Fruit fly (Drosophila melanogaster) whole organism, wandering third instar larva: ENCODE results near the gene CenB1A.

Experiments used
- Abd-B ChIP-seq: fragments of >200 bp; optimal IDR thresholded peaks from 2 replicates; lab custom pipeline; 2017; ENCODE audit warnings: missing biosample characterization, missing genetic modification characterization
- CG32264 ChIP-seq: fragments of 200-800 bp; sonication (Bioruptor generic); optimal IDR thresholded peaks from 2 replicates; lab custom pipeline; 2016; ENCODE audit warnings: missing biosample characterization, missing genetic modification characterization
- CG9705 ChIP-seq: fragments of 200-800 bp; sonication (Bioruptor generic); optimal IDR thresholded peaks from 2 replicates; lab custom pipeline; 2018; ENCODE audit warnings: missing biosample characterization, mild to moderate bottlenecking, missing genetic modification characterization
- CrebA ChIP-seq: fragments of 200-800 bp; sonication (Bioruptor generic); optimal IDR thresholded peaks from 2 replicates; lab custom pipeline; 2016; ENCODE audit warnings: missing biosample characterization, mild to moderate bottlenecking, missing genetic modification characterization, borderline replicate concordance
- Dfd ChIP-seq: fragments of >200 bp; optimal IDR thresholded peaks from 2 replicates; lab custom pipeline; 2017; ENCODE audit warnings: missing biosample characterization, missing genetic modification characterization
- Dif ChIP-seq: fragments of 200-275, 200-300 bp; sonication (Bioruptor generic); optimal IDR thresholded peaks from 2 replicates; lab custom pipeline; 2018; ENCODE audit warnings: missing biosample characterization, missing genetic modification characterization; ENCODE audit not compliant: partially characterized antibody
- GATAd ChIP-seq: sonication (Bioruptor generic); optimal IDR thresholded peaks from 2 replicates; lab custom pipeline; 2016; ENCODE audit warnings: missing biosample characterization, missing genetic modification characterization
- HLH106 ChIP-seq: fragments of 200-800 bp; optimal IDR thresholded peaks from 3 replicates; lab custom pipeline; 2019; ENCODE audit warnings: missing biosample characterization, mild to moderate bottlenecking, missing genetic modification characterization, moderate library complexity
- Hr78 ChIP-seq: fragments of >200 bp; optimal IDR thresholded peaks from 2 replicates; lab custom pipeline; 2017; ENCODE audit warnings: missing biosample characterization, missing genetic modification characterization
- Hr83 ChIP-seq: fragments of 200-300 bp; sonication (Bioruptor generic); optimal IDR thresholded peaks from 2 replicates; lab custom pipeline; 2016; ENCODE audit warnings: missing biosample characterization, mild to moderate bottlenecking, missing genetic modification characterization, moderate library complexity; ENCODE audit not compliant: poor library complexity, severe bottlenecking
- Jra ChIP-seq: sonication (Bioruptor generic); optimal IDR thresholded peaks from 2 replicates; lab custom pipeline; 2016; ENCODE audit warnings: missing biosample characterization, missing genetic modification characterization
- Mio ChIP-seq: sonication (Bioruptor generic); optimal IDR thresholded peaks from 2 replicates; lab custom pipeline; 2016; ENCODE audit warnings: missing biosample characterization, missing genetic modification characterization
- N ChIP-seq: fragments of >200 bp; optimal IDR thresholded peaks from 2 replicates; lab custom pipeline; 2018; ENCODE audit warnings: missing biosample characterization, missing external identifiers, missing genetic modification characterization
- OdsH ChIP-seq: fragments of 200-800 bp; sonication (Bioruptor generic); optimal IDR thresholded peaks from 2 replicates; lab custom pipeline; 2016; ENCODE audit warnings: missing biosample characterization, mild to moderate bottlenecking, missing genetic modification characterization
- Rel ChIP-seq, 2 experiments: fragments of 200-800 bp; sonication (Bioruptor generic) in 1 of 2; optimal IDR thresholded peaks; 2 replicates in 1 of 2; 3 replicates in 1 of 2; lab custom pipeline; 2016 to 2019; ENCODE audit warnings: mild to moderate bottlenecking in 2 of 2, missing biosample characterization in 2 of 2, missing genetic modification characterization in 2 of 2, moderate library complexity in 1 of 2
- Sp1 ChIP-seq: fragments of 200-800 bp; sonication (Bioruptor generic); optimal IDR thresholded peaks from 3 replicates; lab custom pipeline; 2019; ENCODE audit warnings: missing biosample characterization, mild to moderate bottlenecking, missing genetic modification characterization, moderate library complexity
- Vsx2 ChIP-seq: fragments of 200-300, 225-300 bp; sonication (Bioruptor generic); optimal IDR thresholded peaks from 2 replicates; lab custom pipeline; 2018; ENCODE audit warnings: missing biosample characterization, missing genetic modification characterization; ENCODE audit not compliant: partially characterized antibody
- br ChIP-seq: fragments of 200-800 bp; sonication (Bioruptor generic); optimal IDR thresholded peaks from 2 replicates; lab custom pipeline; 2016; ENCODE audit warnings: missing biosample characterization, missing genetic modification characterization
- dl ChIP-seq, 2 experiments: fragments of 175-275, 200-275 bp in 1 of 2; fragments of 200-275 bp in 1 of 2; sonication (Bioruptor generic); optimal IDR thresholded peaks; lab custom pipeline; 2018; ENCODE audit warnings: mild to moderate bottlenecking in 2 of 2, missing biosample characterization in 2 of 2, missing genetic modification characterization in 2 of 2, moderate library complexity in 2 of 2; ENCODE audit not compliant: partially characterized antibody in 2 of 2, insufficient read depth in 1 of 2
- dsf ChIP-seq: sonication (Bioruptor generic); optimal IDR thresholded peaks from 2 replicates; lab custom pipeline; 2016; ENCODE audit warnings: missing biosample characterization, missing genetic modification characterization, borderline replicate concordance
- ey ChIP-seq: fragments of 200-800 bp; sonication (Bioruptor generic); optimal IDR thresholded peaks from 2 replicates; lab custom pipeline; 2016; ENCODE audit warnings: missing biosample characterization, missing genetic modification characterization
- foxo ChIP-seq, 2 experiments: fragments of 200-800 bp; sonication (Bioruptor generic); optimal IDR thresholded peaks; 2 replicates in 1 of 2; 3 replicates in 1 of 2; lab custom pipeline; 2016 to 2017; ENCODE audit warnings: missing biosample characterization in 2 of 2, missing genetic modification characterization in 2 of 2
- fru ChIP-seq: fragments of 200-800 bp; sonication (Bioruptor generic); optimal IDR thresholded peaks from 3 replicates; lab custom pipeline; 2016; ENCODE audit warnings: missing biosample characterization, mild to moderate bottlenecking, missing genetic modification characterization
- h ChIP-seq: fragments of 200-800 bp; sonication (Bioruptor generic); optimal IDR thresholded peaks from 3 replicates; lab custom pipeline; 2016; ENCODE audit warnings: missing biosample characterization, mild to moderate bottlenecking, missing genetic modification characterization
- jim ChIP-seq: fragments of 175-275, 200-325 bp; sonication (Bioruptor generic); optimal IDR thresholded peaks from 2 replicates; lab custom pipeline; 2016; ENCODE audit warnings: missing biosample characterization, mild to moderate bottlenecking, missing genetic modification characterization
- psq ChIP-seq: fragments of 200-800 bp; sonication (Bioruptor generic); optimal IDR thresholded peaks from 3 replicates; lab custom pipeline; 2017; ENCODE audit warnings: missing biosample characterization, mild to moderate bottlenecking, missing genetic modification characterization, moderate library complexity
- rgr ChIP-seq: fragments of 200-800 bp; sonication (Bioruptor generic); optimal IDR thresholded peaks from 3 replicates; lab custom pipeline; 2016; ENCODE audit warnings: missing biosample characterization, mild to moderate bottlenecking, missing genetic modification characterization
- sage ChIP-seq: fragments of 200-800 bp; sonication (Bioruptor generic); optimal IDR thresholded peaks from 2 replicates; lab custom pipeline; 2016; ENCODE audit warnings: missing biosample characterization, mild to moderate bottlenecking, missing genetic modification characterization
- tai ChIP-seq: sonication (Bioruptor generic); optimal IDR thresholded peaks from 2 replicates; lab custom pipeline; 2016; ENCODE audit warnings: missing biosample characterization, missing genetic modification characterization
- usp ChIP-seq: fragments of >200 bp; optimal IDR thresholded peaks from 2 replicates; lab custom pipeline; 2017; ENCODE audit warnings: missing biosample characterization, missing genetic modification characterization
- woc ChIP-seq: sonication (Bioruptor generic); optimal IDR thresholded peaks from 2 replicates; lab custom pipeline; 2016; ENCODE audit warnings: missing biosample characterization, mild to moderate bottlenecking, missing genetic modification characterization

The CenB1A gene

dm6 chr3R:23141678-23142338 is 23.6 kb downstream of the CenB1A start, which contains the start of gene hh:
Gene hh, minus strand, starts transcription at chr3R:23141906.
- TF ChIP-seq Rel (GFP tag; optimal IDR thresholded peaks at IDR 0.05; lab: Kevin White, UChicago) (no peak), Rel (tag; optimal IDR thresholded peaks at IDR 0.05; lab: Kevin White, UChicago) (no peak), CrebA (GFP tag; lab: Kevin White, UChicago) (no peak), GATAd (no peak), Dif (peak; percentile 21), fru (GFP tag; lab: Kevin White, UChicago) (peak; percentile 11), HLH106 (no peak), Mio (GFP tag; lab: Kevin White, UChicago) (no peak), Jra (GFP tag; lab: Kevin White, UChicago) (peak; percentile 3), h (GFP tag; lab: Kevin White, UChicago) (peak; percentile 20), dl (GFP tag; optimal IDR thresholded peaks at IDR 0.05; lab: Kevin White, UChicago; ENCODE audit: insufficient read depth in 1 of 2, partially characterized antibody in 2 of 2) (peak in 1 of 2 experiments; percentile 15), N (GFP tag; lab: Kevin White, UChicago) (peak; percentile 50), Hr83 (GFP tag; lab: Kevin White, UChicago) (peak; percentile 59), psq (GFP tag; lab: Kevin White, UChicago) (peak; percentile 23), Vsx2 (GFP tag; lab: Kevin White, UChicago) (peak; percentile 63)
- TF ChIP-seq, all 38 proteins: peak for 9

- no peak for TF ChIP-seq Dif
- no peak for TF ChIP-seq CrebA (GFP tag; lab: Kevin White, UChicago)
- no peak for TF ChIP-seq h (GFP tag; lab: Kevin White, UChicago)
- TF ChIP-seq br (GFP tag; lab: Kevin White, UChicago) = no peak
- TF ChIP-seq tai (GFP tag; lab: Kevin White, UChicago) = no peak
- TF ChIP-seq dsf (GFP tag; lab: Kevin White, UChicago) = no peak
- TF ChIP-seq Hr78 (GFP tag; lab: Kevin White, UChicago) = no peak
Measured at dm6 chr3R:23143440-23143839, 25.2 kb downstream of the CenB1A start.

dm6 chr3R:23144654-23145053 is 26.5 kb downstream of the CenB1A start:
- peak; percentile 48 for TF ChIP-seq h (GFP tag; lab: Kevin White, UChicago)
- TF ChIP-seq ey (GFP tag; lab: Kevin White, UChicago) = peak; percentile 13
- TF ChIP-seq rgr (GFP tag; lab: Kevin White, UChicago) = peak; percentile 34
- TF ChIP-seq Jra (GFP tag; lab: Kevin White, UChicago) = no peak
- TF ChIP-seq OdsH (GFP tag; lab: Kevin White, UChicago) = peak; percentile 15
- no peak for TF ChIP-seq N (GFP tag; lab: Kevin White, UChicago)
- peak; percentile 35 for TF ChIP-seq fru (GFP tag; lab: Kevin White, UChicago)
- no peak for TF ChIP-seq Mio (GFP tag; lab: Kevin White, UChicago)
- TF ChIP-seq woc = peak; percentile 30
- no peak for TF ChIP-seq foxo (GFP tag; optimal IDR thresholded peaks at IDR 0.05; lab: Kevin White, UChicago)
- TF ChIP-seq sage = no peak
- peak; percentile 26 for TF ChIP-seq psq (GFP tag; lab: Kevin White, UChicago)
- peak; percentile 14 for TF ChIP-seq Sp1 (GFP tag; lab: Kevin White, UChicago)
- TF ChIP-seq CG9705 (GFP tag; lab: Kevin White, UChicago) = no peak
- TF ChIP-seq br (GFP tag; lab: Kevin White, UChicago) = no peak
- TF ChIP-seq HLH106 = peak; percentile 37
- no peak for TF ChIP-seq Hr78 (GFP tag; lab: Kevin White, UChicago)

- no peak for TF ChIP-seq Hr83 (GFP tag; lab: Kevin White, UChicago)
- no peak for TF ChIP-seq Jra (GFP tag; lab: Kevin White, UChicago)
- no peak for TF ChIP-seq usp (GFP tag; lab: Kevin White, UChicago)
- no peak for TF ChIP-seq Abd-B
- no peak for TF ChIP-seq CG32264 (GFP tag; lab: Kevin White, UChicago)
- no peak for TF ChIP-seq Dif
- no peak for TF ChIP-seq dsf (GFP tag; lab: Kevin White, UChicago)
- no peak for TF ChIP-seq Mio (GFP tag; lab: Kevin White, UChicago)
- TF ChIP-seq jim = no peak
- TF ChIP-seq Dfd (GFP tag; lab: Kevin White, UChicago) = no peak
- no peak for TF ChIP-seq Rel (GFP tag; optimal IDR thresholded peaks at IDR 0.05; lab: Kevin White, UChicago)
- TF ChIP-seq Rel (tag; optimal IDR thresholded peaks at IDR 0.05; lab: Kevin White, UChicago) = no peak
- TF ChIP-seq psq (GFP tag; lab: Kevin White, UChicago) = no peak
- TF ChIP-seq, all 38 proteins: peak for 0
Measured at dm6 chr3R:23145681-23146080, 27.5 kb downstream of the CenB1A start.
